Fruit fly (Drosophila melanogaster): ENCODE data around the gene dally.

The dally gene

DNA sequence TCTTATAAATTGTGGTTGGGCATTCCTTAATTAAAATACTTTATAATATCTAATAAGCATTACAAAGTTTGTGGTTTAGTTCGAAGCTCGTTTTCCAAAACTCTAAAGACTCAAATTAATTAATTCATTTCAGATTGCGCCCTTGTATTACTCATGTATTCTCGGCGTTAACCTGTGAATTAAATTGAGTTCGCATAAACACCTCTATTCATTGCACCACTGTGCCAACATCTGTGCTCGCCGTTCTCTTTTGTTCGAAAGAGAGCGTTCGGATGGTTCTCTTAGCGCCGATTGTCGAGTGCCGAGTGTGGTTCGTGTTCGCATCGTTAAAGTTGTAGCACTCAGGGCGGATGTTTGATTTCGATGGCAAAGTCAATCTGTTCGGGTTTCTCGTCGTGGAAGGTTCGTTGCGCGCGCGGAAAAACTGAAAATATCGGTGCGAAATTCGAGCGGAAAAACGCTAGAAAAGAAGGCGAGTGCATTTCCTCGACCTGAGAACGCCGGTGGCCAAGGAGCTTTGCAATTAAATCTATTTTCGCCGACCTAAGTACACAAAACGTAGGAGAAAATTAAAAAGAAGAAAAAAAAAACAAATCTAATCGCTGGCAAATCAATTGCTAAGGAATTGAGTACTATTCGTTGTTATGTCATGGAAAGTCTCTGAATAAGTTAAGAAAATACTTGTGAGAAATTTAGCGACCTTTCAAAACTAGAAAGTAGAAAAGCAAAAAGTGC, at the start of gene dally:
Gene dally, plus strand, starts transcription at position 373 of the 735 bp plus-strand sequence.
- TF ChIP-seq Myc (optimal IDR thresholded peaks at IDR 0.05) (no peak), h (optimal IDR thresholded peaks at IDR 0.05) (no peak), insv (optimal IDR thresholded peaks at IDR 0.05) (no peak), ttk (optimal IDR thresholded peaks at IDR 0.05) (no peak), Sin3A (optimal IDR thresholded peaks at IDR 0.05) (no peak), psq (optimal IDR thresholded peaks at IDR 0.05) (no peak)

dm6 chr3L:8780723-8781296, 46.5 kb upstream of the dally start:
- no peak for TF ChIP-seq insv (optimal IDR thresholded peaks at IDR 0.05)
- no peak for TF ChIP-seq Sin3A (optimal IDR thresholded peaks at IDR 0.05)
- TF ChIP-seq ttk (optimal IDR thresholded peaks at IDR 0.05): no peak
- TF ChIP-seq psq (optimal IDR thresholded peaks at IDR 0.05): no peak
- TF ChIP-seq h (optimal IDR thresholded peaks at IDR 0.05): no peak
- no peak for TF ChIP-seq Myc (optimal IDR thresholded peaks at IDR 0.05)

DNA sequence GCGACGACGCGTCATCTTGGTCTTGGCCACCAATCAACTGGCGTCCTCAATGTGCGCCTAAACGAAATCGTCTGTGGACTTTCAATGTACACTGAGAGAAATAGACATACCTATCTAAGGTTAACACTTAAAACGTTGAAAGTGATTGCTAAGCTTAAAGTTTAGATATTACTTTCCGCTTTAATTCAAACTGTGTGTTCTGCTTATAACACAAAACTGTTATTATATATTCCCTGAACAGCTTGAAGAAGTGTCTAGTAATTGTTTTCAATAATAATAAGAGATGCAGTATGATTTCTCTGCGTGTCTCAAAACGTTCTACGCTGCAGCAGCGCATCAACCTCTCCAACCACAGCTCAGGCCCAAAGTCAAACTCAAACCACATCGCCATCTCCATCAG, 45.3 kb upstream of the dally start:
- TF ChIP-seq psq (optimal IDR thresholded peaks at IDR 0.05) (no peak), h (optimal IDR thresholded peaks at IDR 0.05) (no peak), ttk (optimal IDR thresholded peaks at IDR 0.05) (no peak), Sin3A (optimal IDR thresholded peaks at IDR 0.05) (no peak)

DNA sequence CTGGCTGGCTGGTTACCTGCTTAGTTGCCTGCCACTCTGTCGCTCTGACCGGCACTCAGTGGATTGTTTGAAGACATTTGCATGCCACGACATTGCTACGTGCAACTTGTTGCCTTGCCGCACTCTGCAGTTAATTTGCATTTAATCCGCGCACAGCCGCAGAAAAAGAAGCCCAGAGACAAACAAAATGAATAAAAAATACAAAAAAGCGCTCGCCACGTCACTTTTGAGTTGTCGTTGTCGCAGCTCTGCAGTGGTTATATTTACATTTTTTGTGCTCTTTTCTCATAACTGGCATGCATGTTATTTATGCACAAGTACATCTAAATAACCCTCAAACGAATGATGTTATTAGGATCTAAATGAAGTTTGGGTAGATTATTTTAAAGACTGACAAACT, 44.0 kb upstream of the dally start:
- TF ChIP-seq insv (optimal IDR thresholded peaks at IDR 0.05): no peak
- TF ChIP-seq Myc (optimal IDR thresholded peaks at IDR 0.05): no peak
- TF ChIP-seq ttk (optimal IDR thresholded peaks at IDR 0.05): no peak
- TF ChIP-seq h (optimal IDR thresholded peaks at IDR 0.05): no peak
- TF ChIP-seq psq (optimal IDR thresholded peaks at IDR 0.05): no peak
- no peak for TF ChIP-seq Sin3A (optimal IDR thresholded peaks at IDR 0.05)

DNA sequence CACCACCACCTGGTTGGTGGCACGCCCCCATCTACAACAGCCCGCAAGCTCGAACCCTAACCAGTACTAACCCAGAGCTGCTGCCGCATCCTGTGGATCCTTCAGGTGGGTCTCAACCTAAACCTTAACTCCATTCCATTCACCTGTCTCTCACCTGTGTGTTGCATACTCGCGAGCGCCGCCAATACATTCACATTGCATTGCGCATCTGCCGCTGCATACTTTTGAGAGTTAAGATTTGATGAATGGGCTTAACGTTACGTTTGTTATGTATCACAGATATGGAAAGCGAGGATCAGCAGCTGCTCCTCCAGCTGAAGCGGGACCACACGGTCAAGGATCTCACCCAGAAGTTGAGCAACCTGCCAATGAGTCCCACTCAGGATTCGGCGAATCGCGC, 40.1 kb upstream of the dally start:
- no peak for TF ChIP-seq h (optimal IDR thresholded peaks at IDR 0.05)
- TF ChIP-seq psq (optimal IDR thresholded peaks at IDR 0.05): no peak
- no peak for TF ChIP-seq Myc (optimal IDR thresholded peaks at IDR 0.05)
- TF ChIP-seq ttk (optimal IDR thresholded peaks at IDR 0.05): no peak
- TF ChIP-seq Sin3A (optimal IDR thresholded peaks at IDR 0.05): no peak
- TF ChIP-seq insv (optimal IDR thresholded peaks at IDR 0.05): no peak

DNA sequence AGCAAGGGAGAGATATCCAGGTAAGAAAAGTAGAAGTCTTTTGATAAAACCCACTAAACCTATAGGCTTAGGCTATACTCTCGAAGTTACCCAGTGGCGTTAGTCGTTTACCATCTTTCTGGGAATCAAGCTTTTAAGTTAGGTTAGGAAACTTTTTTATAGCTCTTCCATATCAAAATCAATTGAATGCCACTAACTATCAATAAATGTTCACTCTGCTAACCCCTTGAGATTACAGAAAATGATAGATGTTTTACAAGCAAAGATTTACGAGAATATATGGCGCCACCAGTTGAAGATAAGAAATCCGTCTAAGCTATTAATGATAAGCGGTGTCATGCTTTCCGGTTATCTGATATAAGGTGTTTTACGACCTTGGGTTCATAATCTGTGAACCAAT, 39.6 kb upstream of the dally start:
- TF ChIP-seq h (optimal IDR thresholded peaks at IDR 0.05) (no peak), Myc (optimal IDR thresholded peaks at IDR 0.05) (no peak), Sin3A (optimal IDR thresholded peaks at IDR 0.05) (no peak), insv (optimal IDR thresholded peaks at IDR 0.05) (no peak), psq (optimal IDR thresholded peaks at IDR 0.05) (no peak), ttk (optimal IDR thresholded peaks at IDR 0.05) (no peak)

DNA sequence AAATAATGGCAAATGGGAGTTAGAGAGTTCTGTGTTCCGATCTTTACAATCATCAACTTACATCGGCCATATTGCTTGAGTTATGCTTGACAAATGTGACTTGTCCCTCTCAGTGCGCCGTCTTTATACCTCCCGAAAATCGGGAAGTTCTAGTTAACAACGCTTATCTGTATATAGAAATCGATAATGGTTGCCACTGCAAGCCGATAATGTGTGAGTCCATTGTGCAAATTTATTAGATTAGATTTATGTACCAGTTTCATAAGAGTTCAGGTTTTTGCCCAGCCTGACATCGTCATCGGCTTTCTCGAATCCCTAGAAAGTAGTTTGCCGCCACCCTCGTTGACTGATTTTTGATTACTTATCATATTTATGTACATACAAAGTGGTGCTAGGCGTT, 38.9 kb upstream of the dally start, which contains the start of gene Acbp5:
Gene Acbp5, minus strand, starts transcription at position 101 of the 400 bp plus-strand sequence.
- no peak for TF ChIP-seq insv (optimal IDR thresholded peaks at IDR 0.05)
- TF ChIP-seq psq (optimal IDR thresholded peaks at IDR 0.05): no peak
- TF ChIP-seq h (optimal IDR thresholded peaks at IDR 0.05): no peak
- no peak for TF ChIP-seq Sin3A (optimal IDR thresholded peaks at IDR 0.05)
- TF ChIP-seq Myc (optimal IDR thresholded peaks at IDR 0.05): no peak
- no peak for TF ChIP-seq ttk (optimal IDR thresholded peaks at IDR 0.05)

- TF ChIP-seq psq (optimal IDR thresholded peaks at IDR 0.05) (no peak), ttk (optimal IDR thresholded peaks at IDR 0.05) (no peak), Sin3A (optimal IDR thresholded peaks at IDR 0.05) (no peak), Myc (optimal IDR thresholded peaks at IDR 0.05) (no peak), h (optimal IDR thresholded peaks at IDR 0.05) (no peak), insv (optimal IDR thresholded peaks at IDR 0.05) (no peak)
Measured at dm6 chr3L:8798129-8798528, 29.2 kb upstream of the dally start.

DNA sequence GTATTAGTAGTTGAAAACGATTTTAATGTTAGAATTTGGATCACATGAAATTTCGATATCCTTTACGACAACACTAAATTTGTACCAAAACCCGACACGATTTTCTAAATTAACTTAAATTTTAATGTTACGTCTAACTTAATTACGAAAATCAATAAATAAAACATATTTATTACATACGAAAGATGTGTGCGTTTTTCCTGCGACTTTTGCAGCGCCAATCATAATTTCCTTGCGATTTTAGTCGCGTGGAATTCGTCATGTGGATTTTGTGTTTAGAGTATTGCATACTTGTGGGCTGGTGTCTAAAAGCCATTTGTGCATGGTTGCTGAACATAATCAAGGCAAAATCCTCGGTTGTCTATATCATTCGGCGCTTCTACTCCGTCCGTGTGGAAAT, 28.8 kb upstream of the dally start:
- no peak for TF ChIP-seq Myc (optimal IDR thresholded peaks at IDR 0.05)
- no peak for TF ChIP-seq ttk (optimal IDR thresholded peaks at IDR 0.05)
- TF ChIP-seq Sin3A (optimal IDR thresholded peaks at IDR 0.05): no peak
- TF ChIP-seq h (optimal IDR thresholded peaks at IDR 0.05): no peak
- TF ChIP-seq insv (optimal IDR thresholded peaks at IDR 0.05): no peak
- no peak for TF ChIP-seq psq (optimal IDR thresholded peaks at IDR 0.05)

dm6 chr3L:8800432-8800831, 26.9 kb upstream of the dally start, which contains the start of gene CG13310:
TSS of gene CG13310 (minus strand) at chr3L:8800532.
- TF ChIP-seq Sin3A (optimal IDR thresholded peaks at IDR 0.05): no peak
- TF ChIP-seq ttk (optimal IDR thresholded peaks at IDR 0.05): no peak
- TF ChIP-seq insv (optimal IDR thresholded peaks at IDR 0.05): no peak
- no peak for TF ChIP-seq psq (optimal IDR thresholded peaks at IDR 0.05)
- no peak for TF ChIP-seq h (optimal IDR thresholded peaks at IDR 0.05)
- TF ChIP-seq Myc (optimal IDR thresholded peaks at IDR 0.05): no peak

- TF ChIP-seq Myc (optimal IDR thresholded peaks at IDR 0.05) (no peak), Sin3A (optimal IDR thresholded peaks at IDR 0.05) (no peak), insv (optimal IDR thresholded peaks at IDR 0.05) (no peak), h (optimal IDR thresholded peaks at IDR 0.05) (no peak), ttk (optimal IDR thresholded peaks at IDR 0.05) (no peak), psq (optimal IDR thresholded peaks at IDR 0.05) (no peak)
Measured at dm6 chr3L:8802064-8802463, 25.2 kb upstream of the dally start, which contains the start of the genes CG13311 and CG34426. TSS of gene CG13311 (minus strand) at chr3L:8802164. TSS of gene CG34426 (plus strand) at chr3L:8802463.

dm6 chr3L:8804082-8804814, 23.1 kb upstream of the dally start, which contains the start of the genes CG32023 and CG34427:
TSS of gene CG32023 (minus strand) at chr3L:8804182.
TSS of gene CG34427 (plus strand) at chr3L:8804764.
- TF ChIP-seq psq (optimal IDR thresholded peaks at IDR 0.05) (no peak), insv (optimal IDR thresholded peaks at IDR 0.05) (no peak), h (optimal IDR thresholded peaks at IDR 0.05) (no peak), Sin3A (optimal IDR thresholded peaks at IDR 0.05) (no peak)

Measured in Kc167 (cell line).